Worm (Caenorhabditis elegans): ENCODE measurements around the gene rpb-2.

Gene rpb-2

DNA sequence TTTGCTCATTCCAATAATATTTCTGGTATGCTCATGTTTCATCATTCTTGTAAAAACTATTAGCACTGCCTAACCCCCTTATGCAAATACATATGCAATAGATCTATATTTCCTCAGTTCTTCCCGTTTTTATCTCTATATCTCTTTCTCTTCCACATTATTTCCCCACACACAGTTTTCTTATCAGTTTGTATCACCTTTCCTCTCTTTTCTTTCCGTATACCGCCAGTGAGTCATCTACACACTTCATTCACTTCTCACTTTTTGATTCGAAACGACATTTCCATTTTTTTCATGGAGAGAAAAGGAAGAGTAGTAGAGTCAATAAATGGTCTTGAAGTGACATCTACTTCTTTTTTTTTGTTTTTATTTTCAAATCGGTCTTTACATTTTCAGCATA lies 33.0 kb upstream of the rpb-2 start (continued):
- TF ChIP-seq mml-1 (tag; optimal IDR thresholded peaks at IDR 0.05): no peak
- no peak for TF ChIP-seq nhr-25 (tag; optimal IDR thresholded peaks at IDR 0.05)
- no peak for TF ChIP-seq mdl-1 (tag; optimal IDR thresholded peaks at IDR 0.05)

DNA sequence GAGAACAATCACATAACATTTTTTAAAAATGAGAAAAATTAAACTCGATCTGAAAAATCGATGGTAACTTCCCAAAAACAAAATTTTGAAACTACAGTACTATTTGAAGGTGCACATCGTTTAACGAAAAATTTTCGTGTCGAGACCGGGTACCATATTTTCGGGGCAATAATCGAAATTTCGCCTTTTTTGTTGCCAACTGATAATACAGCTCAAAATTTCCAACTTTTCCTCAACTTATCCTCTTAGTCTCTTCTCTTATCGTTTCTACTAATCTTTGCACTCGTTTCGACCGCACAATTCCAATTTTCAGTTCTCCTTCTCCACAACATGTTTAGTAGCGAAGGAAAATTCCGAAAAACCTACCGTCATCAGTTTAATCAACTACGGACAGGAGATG lies 32.5 kb upstream of the rpb-2 start, which contains the start of gene rom-1:
Gene rom-1 (plus strand): TSS at position 301 of the 400 bp plus-strand sequence.
- TF ChIP-seq egl-27 (tag; optimal IDR thresholded peaks at IDR 0.05) (no peak), unc-62 (GFP tag; optimal IDR thresholded peaks at IDR 0.05) (no peak), nhr-76 (tag; optimal IDR thresholded peaks at IDR 0.05) (no peak), sea-2 (GFP tag; optimal IDR thresholded peaks at IDR 0.05) (no peak)

DNA sequence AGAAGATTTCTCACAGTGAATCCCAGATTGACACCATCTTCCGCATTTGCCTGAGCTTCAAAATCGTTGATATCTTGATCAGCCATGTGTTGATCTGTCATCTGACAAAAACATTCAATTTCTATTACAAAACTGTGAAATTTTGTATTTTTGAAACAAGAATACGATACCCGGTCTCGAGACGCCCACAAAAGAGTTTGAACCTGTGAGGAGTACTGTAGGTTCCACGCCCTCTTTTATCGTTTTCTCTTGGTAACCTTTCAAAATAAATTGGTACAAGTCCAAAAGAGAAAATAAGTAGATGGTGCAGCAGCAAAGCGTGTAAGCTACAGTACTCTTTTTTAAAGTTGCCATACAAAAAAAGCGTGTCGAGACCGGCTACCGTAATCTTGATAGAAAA lies 29.4 kb upstream of the rpb-2 start, which contains the start of gene F26F4.12:
Gene F26F4.12 (minus strand): TSS at position 101 of the 400 bp plus-strand sequence.
- TF ChIP-seq ceh-82 (tag; optimal IDR thresholded peaks at IDR 0.05) (no peak), nhr-12 (tag; optimal IDR thresholded peaks at IDR 0.05) (no peak), ceh-9 (tag; optimal IDR thresholded peaks at IDR 0.05) (no peak), mml-1 (tag; optimal IDR thresholded peaks at IDR 0.05) (no peak), nhr-237 (tag; optimal IDR thresholded peaks at IDR 0.05) (no peak), lin-39 (tag; optimal IDR thresholded peaks at IDR 0.05) (no peak), ceh-28 (tag; optimal IDR thresholded peaks at IDR 0.05) (no peak), elt-1 (tag; optimal IDR thresholded peaks at IDR 0.05) (no peak), nhr-23 (tag; optimal IDR thresholded peaks at IDR 0.05) (no peak), ztf-11 (tag; optimal IDR thresholded peaks at IDR 0.05) (no peak), eor-1 (tag; optimal IDR thresholded peaks at IDR 0.05) (no peak), elt-2 (tag; optimal IDR thresholded peaks at IDR 0.05) (no peak), unc-62 (GFP tag; optimal IDR thresholded peaks at IDR 0.05) (no peak), ZK546.5 (tag; optimal IDR thresholded peaks at IDR 0.05) (no peak), zag-1 (tag; optimal IDR thresholded peaks at IDR 0.05) (no peak), unc-39 (tag; optimal IDR thresholded peaks at IDR 0.05) (no peak), fos-1 (tag; optimal IDR thresholded peaks at IDR 0.05) (no peak)

DNA sequence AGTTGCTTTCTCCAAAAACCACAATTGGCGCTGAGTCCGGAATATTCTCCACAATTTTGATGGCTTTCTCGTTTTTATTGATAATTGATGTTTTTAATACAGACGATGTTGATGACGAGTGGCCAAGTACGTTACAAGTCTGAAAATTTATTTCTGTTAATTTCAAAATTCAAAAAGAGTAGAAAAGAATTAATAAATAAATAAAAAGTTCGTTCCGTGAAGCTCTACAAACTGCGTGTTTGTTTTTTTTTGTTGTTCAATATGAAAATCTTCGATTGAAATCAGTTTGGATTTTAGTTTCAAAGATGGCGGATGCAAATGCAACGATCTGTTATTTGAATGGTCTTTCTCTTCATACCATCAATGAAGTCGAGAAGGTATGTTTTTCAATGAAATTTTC lies 28.4 kb upstream of the rpb-2 start, which contains the start of gene F26F4.2:
Gene F26F4.2 (plus strand): TSS at position 301 of the 400 bp plus-strand sequence.
- no peak for TF ChIP-seq sea-2 (GFP tag; optimal IDR thresholded peaks at IDR 0.05)

DNA sequence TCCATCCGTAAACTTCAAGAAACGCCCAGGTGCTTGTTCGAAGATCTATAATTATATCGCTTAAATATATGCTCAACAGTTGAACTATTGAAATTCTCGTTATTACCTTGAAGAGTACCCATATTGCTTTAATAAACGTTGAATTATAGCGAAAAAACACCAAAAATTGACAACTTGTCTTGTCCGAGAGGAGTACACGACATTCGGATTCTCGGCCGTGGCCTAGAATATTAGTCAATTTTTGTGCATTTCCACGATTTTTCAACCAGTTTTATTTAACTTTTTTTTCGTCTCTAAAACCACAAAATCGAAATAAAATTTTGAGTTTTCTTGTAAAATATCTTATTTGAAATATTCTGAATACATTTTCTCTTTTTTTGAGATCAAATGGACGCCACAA lies 27.1 kb upstream of the rpb-2 start, which contains the start of the genes F26F4.9 and cee-1:
Gene F26F4.9 (minus strand): TSS at position 205 of the 400 bp plus-strand sequence.
Gene cee-1 (plus strand): TSS at position 383 of the 400 bp plus-strand sequence.
- no peak for TF ChIP-seq egl-27 (tag; optimal IDR thresholded peaks at IDR 0.05)
- peak; percentile 22 for TF ChIP-seq jun-1 (tag; optimal IDR thresholded peaks at IDR 0.05)
- no peak for TF ChIP-seq fkh-2 (tag; optimal IDR thresholded peaks at IDR 0.05)
- TF ChIP-seq mdl-1 (tag; optimal IDR thresholded peaks at IDR 0.05): no peak
- no peak for TF ChIP-seq ztf-4 (tag; optimal IDR thresholded peaks at IDR 0.05)
- peak; percentile 71 for TF ChIP-seq pha-4 (tag; optimal IDR thresholded peaks at IDR 0.05)
- TF ChIP-seq snpc-4 (tag; optimal IDR thresholded peaks at IDR 0.05): peak; percentile 53
- peak; percentile 90 for TF ChIP-seq nhr-43 (tag; optimal IDR thresholded peaks at IDR 0.05; ENCODE audit: poor library complexity, severe bottlenecking)
- TF ChIP-seq nhr-12 (tag; optimal IDR thresholded peaks at IDR 0.05): no peak
- TF ChIP-seq ZK546.5 (tag; optimal IDR thresholded peaks at IDR 0.05): no peak
- TF ChIP-seq elt-1 (tag; optimal IDR thresholded peaks at IDR 0.05): no peak
- TF ChIP-seq elt-2 (tag; optimal IDR thresholded peaks at IDR 0.05): peak; percentile 6
- TF ChIP-seq aly-2 (tag; optimal IDR thresholded peaks at IDR 0.05): no peak
- TF ChIP-seq unc-62 (GFP tag; optimal IDR thresholded peaks at IDR 0.05): no peak
- TF ChIP-seq nhr-25 (tag; optimal IDR thresholded peaks at IDR 0.05): no peak
- no peak for TF ChIP-seq skn-1 (tag; optimal IDR thresholded peaks at IDR 0.05)
- TF ChIP-seq tbx-2 (tag; optimal IDR thresholded peaks at IDR 0.05): no peak
- peak; percentile 48 for TF ChIP-seq nhr-23 (tag; optimal IDR thresholded peaks at IDR 0.05)
- peak; percentile 65 for TF ChIP-seq nfya-1 (tag; optimal IDR thresholded peaks at IDR 0.05; ENCODE audit: insufficient read depth)
- TF ChIP-seq ceh-82 (tag; optimal IDR thresholded peaks at IDR 0.05): no peak
- no peak for TF ChIP-seq nhr-67 (tag; optimal IDR thresholded peaks at IDR 0.05)
- no peak for TF ChIP-seq fos-1 (tag; optimal IDR thresholded peaks at IDR 0.05)
- no peak for TF ChIP-seq sea-2 (GFP tag; optimal IDR thresholded peaks at IDR 0.05)
- peak; percentile 80 for TF ChIP-seq lin-15B (tag; optimal IDR thresholded peaks at IDR 0.05)
- no peak for TF ChIP-seq daf-12 (tag; optimal IDR thresholded peaks at IDR 0.05)
- no peak for TF ChIP-seq nhr-237 (tag; optimal IDR thresholded peaks at IDR 0.05)
- TF ChIP-seq R02D3.7 (tag; optimal IDR thresholded peaks at IDR 0.05): no peak
- TF ChIP-seq egl-5 (tag; optimal IDR thresholded peaks at IDR 0.05): no peak
- peak; percentile 33 for TF ChIP-seq hmg-11 (tag; optimal IDR thresholded peaks at IDR 0.05)
- TF ChIP-seq pqm-1 (tag; optimal IDR thresholded peaks at IDR 0.05): peak; percentile 43
- TF ChIP-seq nhr-76 (tag; optimal IDR thresholded peaks at IDR 0.05): no peak
- no peak for TF ChIP-seq zag-1 (tag; optimal IDR thresholded peaks at IDR 0.05)
- TF ChIP-seq ztf-11 (tag; optimal IDR thresholded peaks at IDR 0.05): no peak
- no peak for TF ChIP-seq fkh-10 (GFP tag; optimal IDR thresholded peaks at IDR 0.05)
- TF ChIP-seq ceh-16 (tag; optimal IDR thresholded peaks at IDR 0.05): no peak
- TF ChIP-seq lsy-12 (tag; optimal IDR thresholded peaks at IDR 0.05): no peak
- TF ChIP-seq nhr-11 (tag; optimal IDR thresholded peaks at IDR 0.05): no peak
- TF ChIP-seq eor-1 (tag; optimal IDR thresholded peaks at IDR 0.05): no peak

Data from whole organism, L3 larva.